Worm (Caenorhabditis elegans) whole organism, L4 larva: ENCODE data around the gene cmd-1.
A peak's percentile ranks its signal among the peaks of the same experiment; 100 is the strongest.

Experiments used
- D1046.2 ChIP-seq: fragments of 200-800 bp; sonication (Bioruptor generic); IDR thresholded peaks from 2 replicates; pipeline ENCODE4 v1.3.6; 2022; ENCODE audit warnings: missing genetic modification characterization, missing compliant biosample characterization
- F10B5.3 ChIP-seq: sonication (generic microtip); optimal IDR thresholded peaks from 2 replicates; lab custom pipeline; 2016; ENCODE audit warnings: mild to moderate bottlenecking, missing genetic modification characterization, missing compliant biosample characterization
- F26F4.8 ChIP-seq: fragments of 200-800 bp; sonication (Bioruptor generic); conservative IDR thresholded peaks from 2 replicates; pipeline ENCODE4 v1.3.6; 2022; ENCODE audit warnings: missing genetic modification characterization, missing compliant biosample characterization
- F37D6.2 ChIP-seq: sonication (generic microtip); optimal IDR thresholded peaks from 2 replicates; lab custom pipeline; 2016; ENCODE audit warnings: mild to moderate bottlenecking, missing genetic modification characterization, missing compliant biosample characterization
- F49E8.2 ChIP-seq: sonication (generic microtip); optimal IDR thresholded peaks from 2 replicates; lab custom pipeline; 2016; ENCODE audit warnings: missing compliant biosample characterization, mild to moderate bottlenecking, missing genetic modification characterization, borderline replicate concordance
- R02D3.7 ChIP-seq: fragments of 150-350 bp; sonication (generic microtip); optimal IDR thresholded peaks from 3 replicates; lab custom pipeline; 2014; ENCODE audit warnings: missing biosample characterization, missing genetic modification characterization
- Y105C5A.15 ChIP-seq: fragments of 200-800 bp; sonication (Bioruptor generic); IDR thresholded peaks from 2 replicates; pipeline ENCODE4 v1.3.6; 2022; ENCODE audit warnings: missing genetic modification characterization, missing compliant biosample characterization
- Y5F2A.4 ChIP-seq: fragments of 200-800 bp; sonication (Bioruptor generic); optimal IDR thresholded peaks from 2 replicates; lab custom pipeline; 2018; ENCODE audit warnings: mild to moderate bottlenecking, missing genetic modification characterization, missing compliant biosample characterization
- Y75B8A.6 ChIP-seq: fragments of 200-800 bp; sonication (Bioruptor generic); IDR thresholded peaks from 2 replicates; pipeline ENCODE4 v1.3.6; 2022; ENCODE audit warnings: missing genetic modification reagents, missing genetic modification characterization, missing compliant biosample characterization
- ZK546.5 ChIP-seq, 2 experiments: sonication (generic microtip); optimal IDR thresholded peaks; 2 replicates each; lab custom pipeline; 2017; ENCODE audit warnings: missing biosample characterization in 2 of 2, missing genetic modification characterization in 2 of 2
- aha-1 ChIP-seq: fragments of 150-350 bp; peaks from one replicate; lab custom pipeline; 2014; ENCODE audit warnings: missing biosample characterization, missing genetic modification characterization
- aly-2 ChIP-seq: sonication (generic microtip); optimal IDR thresholded peaks from 2 replicates; lab custom pipeline; 2018; ENCODE audit warnings: missing biosample characterization, missing genetic modification characterization
- ama-1 ChIP-seq: fragments of 150-350 bp; optimal IDR thresholded peaks from 2 replicates; lab custom pipeline; 2014; ENCODE audit warnings: inconsistent platforms, mixed read lengths
- ceh-28 ChIP-seq: fragments of 150-350 bp; optimal IDR thresholded peaks from 2 replicates; lab custom pipeline; 2014; ENCODE audit warnings: missing biosample characterization, missing genetic modification reagents, missing genetic modification characterization
- ctbp-1 ChIP-seq: fragments of 200-800 bp; sonication (Bioruptor generic); IDR thresholded peaks from 2 replicates; pipeline ENCODE4 v1.3.6; 2022; ENCODE audit warnings: missing genetic modification reagents, missing genetic modification characterization, missing compliant biosample characterization
- daf-16 ChIP-seq, 3 experiments: sonication (generic microtip); optimal IDR thresholded peaks; 2 replicates each; lab custom pipeline; 2016 to 2017; ENCODE audit warnings: missing genetic modification characterization in 3 of 3, missing genetic modification reagents in 3 of 3, mild to moderate bottlenecking in 2 of 3, missing compliant biosample characterization in 2 of 3, missing biosample characterization in 1 of 3, moderate library complexity in 1 of 3
- dmd-8 ChIP-seq: fragments of 200-800 bp; sonication (Bioruptor generic); IDR thresholded peaks from 2 replicates; pipeline ENCODE4 v1.3.6; 2022; ENCODE audit warnings: missing genetic modification characterization, missing compliant biosample characterization
- dpl-1 ChIP-seq: fragments of 150-350 bp; optimal IDR thresholded peaks from 2 replicates; lab custom pipeline; 2014; ENCODE audit warnings: missing biosample characterization, missing genetic modification reagents, missing genetic modification characterization
- duxl-1 ChIP-seq: sonication (generic microtip); optimal IDR thresholded peaks from 2 replicates; lab custom pipeline; 2016; ENCODE audit warnings: mild to moderate bottlenecking, missing genetic modification characterization, moderate library complexity, missing compliant biosample characterization; ENCODE audit not compliant: poor library complexity
- egl-43 ChIP-seq: fragments of 200-800 bp; sonication (Bioruptor generic); IDR thresholded peaks from 2 replicates; pipeline ENCODE4 v1.3.6; 2022; ENCODE audit warnings: missing genetic modification reagents, missing genetic modification characterization, missing compliant biosample characterization
- hif-1 ChIP-seq, 2 experiments: sonication (generic microtip); optimal IDR thresholded peaks; 2 replicates each; lab custom pipeline; 2016 to 2017; ENCODE audit warnings: missing compliant biosample characterization in 2 of 2, missing genetic modification characterization in 2 of 2, missing genetic modification reagents in 2 of 2, missing genotype in 2 of 2, mild to moderate bottlenecking in 1 of 2
- hlh-11 ChIP-seq: fragments of 200-800 bp; sonication (Bioruptor generic); optimal IDR thresholded peaks from 2 replicates; lab custom pipeline; 2018; ENCODE audit warnings: mild to moderate bottlenecking, missing genetic modification characterization, missing compliant biosample characterization
- hlh-30 ChIP-seq: sonication (generic microtip); optimal IDR thresholded peaks from 2 replicates; lab custom pipeline; 2017; ENCODE audit warnings: antibody characterized with exemption, mild to moderate bottlenecking, missing genetic modification characterization, missing compliant biosample characterization; ENCODE audit not compliant: insufficient read depth
- jun-1 ChIP-seq: fragments of 150-350 bp; optimal IDR thresholded peaks from 2 replicates; lab custom pipeline; 2014; ENCODE audit warnings: missing biosample characterization, missing genetic modification reagents, missing genetic modification characterization
- lin-1 ChIP-seq: fragments of 200-800 bp; sonication (Bioruptor generic); IDR thresholded peaks from 2 replicates; pipeline ENCODE4 v1.3.6; 2022; ENCODE audit warnings: missing genetic modification reagents, missing genetic modification characterization, missing compliant biosample characterization
- lin-39 ChIP-seq: fragments of 150-350 bp; optimal IDR thresholded peaks from 2 replicates; lab custom pipeline; 2014; ENCODE audit warnings: missing biosample characterization, missing genetic modification reagents, missing genetic modification characterization
- lsy-2 ChIP-seq, 2 experiments: fragments of 150-350 bp in 1 of 2; sonication (generic microtip) in 1 of 2; optimal IDR thresholded peaks; 2 replicates each; lab custom pipeline; 2014 to 2017; ENCODE audit warnings: missing biosample characterization in 2 of 2, missing genetic modification characterization in 2 of 2
- madf-9 ChIP-seq: fragments of 200-800 bp; sonication (Bioruptor generic); conservative IDR thresholded peaks from 2 replicates; pipeline ENCODE4 v1.3.6; 2022; ENCODE audit warnings: missing genetic modification reagents, missing genetic modification characterization, missing compliant biosample characterization
- mep-1 ChIP-seq: fragments of 150-350 bp; sonication (generic microtip); optimal IDR thresholded peaks from 3 replicates; lab custom pipeline; 2014; ENCODE audit warnings: missing biosample characterization, missing genetic modification characterization
- mes-2 ChIP-seq: sonication (generic microtip); optimal IDR thresholded peaks from 2 replicates; lab custom pipeline; 2016; ENCODE audit warnings: missing genotype, mild to moderate bottlenecking, missing genetic modification characterization, missing compliant biosample characterization; ENCODE audit not compliant: poor library complexity, severe bottlenecking
- mxl-3 ChIP-seq: fragments of 200-800 bp; sonication (Bioruptor generic); optimal IDR thresholded peaks from 2 replicates; lab custom pipeline; 2018; ENCODE audit warnings: mild to moderate bottlenecking, missing genetic modification characterization, missing compliant biosample characterization
- nhr-10 ChIP-seq: fragments of 150-350 bp; optimal IDR thresholded peaks from 2 replicates; lab custom pipeline; 2014; ENCODE audit warnings: missing biosample characterization, missing genetic modification characterization
- nhr-11 ChIP-seq: fragments of 150-350 bp; optimal IDR thresholded peaks from 2 replicates; lab custom pipeline; 2014; ENCODE audit warnings: missing biosample characterization, missing genetic modification characterization
- nhr-28 ChIP-seq: fragments of 150-350 bp; optimal IDR thresholded peaks from 2 replicates; lab custom pipeline; 2014; ENCODE audit warnings: missing biosample characterization, missing genetic modification characterization
- nhr-42 ChIP-seq: fragments of 200-800 bp; sonication (Bioruptor generic); IDR thresholded peaks from 2 replicates; pipeline ENCODE4 v1.3.6; 2022; ENCODE audit warnings: missing genetic modification characterization, missing compliant biosample characterization
- nhr-48 ChIP-seq: sonication (generic microtip); optimal IDR thresholded peaks from 2 replicates; lab custom pipeline; 2016; ENCODE audit warnings: mild to moderate bottlenecking, missing genetic modification characterization, missing compliant biosample characterization
- nhr-6 ChIP-seq: fragments of 150-350 bp; optimal IDR thresholded peaks from 2 replicates; lab custom pipeline; 2014; ENCODE audit warnings: missing biosample characterization, missing genetic modification characterization
- nhr-76 ChIP-seq: fragments of 150-350 bp; optimal IDR thresholded peaks from 2 replicates; lab custom pipeline; 2014; ENCODE audit warnings: missing biosample characterization, missing genetic modification characterization
- pha-4 ChIP-seq, 2 experiments: fragments of 150-350 bp in 1 of 2; fragments of 200-800 bp in 1 of 2; sonication (Bioruptor generic) in 1 of 2; IDR thresholded peaks in 1 of 2; optimal IDR thresholded peaks in 1 of 2; 2 replicates each; pipeline versions ENCODE4 v1.3.6 to Lab custom; 2014 to 2022; ENCODE audit warnings: missing genetic modification characterization in 2 of 2, missing genetic modification reagents in 2 of 2, missing biosample characterization in 1 of 2, missing compliant biosample characterization in 1 of 2
- sdz-12 ChIP-seq: fragments of 200-800 bp; sonication (Bioruptor generic); optimal IDR thresholded peaks from 2 replicates; lab custom pipeline; 2018; ENCODE audit warnings: mild to moderate bottlenecking, missing genetic modification characterization, missing compliant biosample characterization
- snpc-1.2 ChIP-seq: fragments of 200-800 bp; sonication (Bioruptor generic); IDR thresholded peaks from 2 replicates; pipeline ENCODE4 v1.3.6; 2022; ENCODE audit warnings: missing genetic modification reagents, missing genetic modification characterization, missing compliant biosample characterization
- snpc-4 ChIP-seq: fragments of 150-350 bp; optimal IDR thresholded peaks from 2 replicates; lab custom pipeline; 2014; ENCODE audit warnings: missing biosample characterization, missing genetic modification characterization
- spr-1 ChIP-seq: sonication (generic microtip); optimal IDR thresholded peaks from 2 replicates; lab custom pipeline; 2016; ENCODE audit warnings: mild to moderate bottlenecking, missing genetic modification characterization, missing compliant biosample characterization
- tag-97 ChIP-seq: fragments of 200-800 bp; sonication (Bioruptor generic); IDR thresholded peaks from 2 replicates; pipeline ENCODE4 v1.3.6; 2022; ENCODE audit warnings: missing genetic modification characterization, missing compliant biosample characterization
- unc-39 ChIP-seq: sonication (generic microtip); optimal IDR thresholded peaks from 2 replicates; lab custom pipeline; 2017; ENCODE audit warnings: missing biosample characterization, missing genetic modification characterization
- vab-7 ChIP-seq: fragments of 200-800 bp; sonication (Bioruptor generic); IDR thresholded peaks from 2 replicates; pipeline ENCODE4 v1.3.6; 2022; ENCODE audit warnings: missing genetic modification reagents, missing genetic modification characterization, missing compliant biosample characterization
- zag-1 ChIP-seq: fragments of 150-350 bp; optimal IDR thresholded peaks from 2 replicates; lab custom pipeline; 2014; ENCODE audit warnings: missing biosample characterization, missing genetic modification characterization
- zip-2 ChIP-seq: fragments of 150-350 bp; optimal IDR thresholded peaks from 2 replicates; lab custom pipeline; 2014; ENCODE audit warnings: missing biosample characterization, missing genetic modification characterization

The cmd-1 gene

DNA sequence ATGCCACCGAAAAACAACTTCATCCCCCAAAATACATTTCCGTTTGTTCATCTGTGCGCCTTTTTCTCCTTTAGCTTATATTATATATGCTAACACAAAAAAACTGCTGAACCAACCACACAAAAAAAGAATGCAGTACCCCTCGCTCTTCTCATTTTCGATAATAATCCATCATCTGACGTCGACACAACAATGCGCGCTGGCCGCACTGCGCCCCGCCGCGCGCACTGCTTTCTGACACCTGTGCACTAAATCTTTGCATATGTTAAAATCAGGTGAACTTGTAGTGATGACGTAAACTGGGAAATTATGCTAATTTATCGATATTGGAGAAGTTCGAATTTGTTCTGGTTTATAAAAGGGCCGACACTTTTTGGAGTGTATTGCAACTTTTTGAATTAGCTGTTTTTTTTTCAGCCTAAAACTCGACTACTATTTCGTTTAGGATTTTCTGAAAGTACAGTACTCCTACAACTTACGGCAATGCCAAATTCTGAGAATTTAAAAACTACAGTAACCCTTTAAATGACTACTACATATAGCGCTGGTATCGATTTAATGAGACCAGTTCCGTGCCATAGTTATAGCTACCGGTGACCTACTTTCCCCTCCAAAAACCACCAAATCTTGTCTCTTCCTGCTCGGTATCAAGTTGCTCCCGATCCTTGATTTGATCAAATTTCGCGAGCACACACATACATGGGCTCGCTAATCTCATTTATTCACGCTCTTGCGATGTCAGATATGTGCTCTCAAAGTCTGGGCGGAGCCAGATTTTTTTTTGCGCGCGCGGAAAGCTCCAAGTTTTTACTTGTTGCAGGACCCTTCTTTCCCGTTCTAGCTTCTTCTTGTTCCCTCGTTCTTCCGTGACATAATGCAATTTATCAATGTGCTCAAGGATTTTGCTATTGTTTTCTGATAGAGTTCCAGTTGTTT lies 6.1 kb upstream of the cmd-1 start (continued):
- TF ChIP-seq nhr-10 (tag; lab: Kevin White, UChicago) (no peak), ZK546.5 (tag; optimal IDR thresholded peaks at IDR 0.05; lab: Kevin White, UChicago) (no peak), nhr-28 (no peak), ceh-28 (no peak), ama-1 (lab: Kevin White, UChicago) (no peak), lin-39 (tag; lab: Kevin White, UChicago) (no peak), pha-4 (GFP tag; IDR thresholded peaks at IDR 0.05; lab: Robert Waterston, UW) (no peak), pha-4 (tag; optimal IDR thresholded peaks at IDR 0.05; lab: Kevin White, UChicago) (no peak), nhr-48 (tag; lab: Kevin White, UChicago) (no peak), D1046.2 (GFP tag; lab: Robert Waterston, UW) (no peak), F37D6.2 (tag; lab: Kevin White, UChicago) (no peak), egl-43 (GFP tag; lab: Robert Waterston, UW) (peak; percentile 41; the same call in 1 of the 2 replicates), aha-1 (tag; lab: Kevin White, UChicago) (peak; percentile 27), snpc-1.2 (GFP tag; lab: Robert Waterston, UW) (no peak), lin-1 (GFP tag; lab: Robert Waterston, UW) (no peak), aly-2 (tag; lab: Kevin White, UChicago) (no peak), nhr-76 (no peak), mxl-3 (no peak), spr-1 (tag; lab: Kevin White, UChicago) (no peak), tag-97 (GFP tag; lab: Robert Waterston, UW) (no peak), dmd-8 (no peak), hlh-11 (tag; lab: Kevin White, UChicago) (peak; percentile 10), snpc-4 (tag; lab: Kevin White, UChicago) (no peak), Y75B8A.6 (GFP tag; lab: Robert Waterston, UW) (no peak), duxl-1 (tag; lab: Kevin White, UChicago) (no peak), jun-1 (no peak), nhr-6 (tag; lab: Kevin White, UChicago) (no peak), F26F4.8 (no peak), dpl-1 (GFP tag; lab: Kevin White, UChicago) (no peak), F49E8.2 (tag; lab: Kevin White, UChicago) (no peak), nhr-42 (GFP tag; lab: Robert Waterston, UW) (peak; percentile 35; the same call in 1 of the 2 replicates), unc-39 (tag; lab: Kevin White, UChicago) (no peak), F10B5.3 (tag; lab: Kevin White, UChicago) (no peak), ctbp-1 (GFP tag; lab: Robert Waterston, UW) (peak; percentile 43; the same call in 1 of the 2 replicates), lsy-2 (tag; optimal IDR thresholded peaks at IDR 0.05; lab: Kevin White, UChicago) (peak in 1 of 2 experiments; percentile 45)
- TF ChIP-seq, all 104 proteins: peak for 12

- peak; percentile 95 for TF ChIP-seq hlh-30
- TF ChIP-seq R02D3.7 (tag; lab: Kevin White, UChicago) = no peak
- TF ChIP-seq zag-1 = peak; percentile 70
- peak; percentile 100 for TF ChIP-seq madf-9
- peak; percentile 99 for TF ChIP-seq mep-1 (tag; lab: Kevin White, UChicago)
- 0 out of 2 replicates have a peak, but pooled peaks have one; percentile 8 for TF ChIP-seq Y105C5A.15 (GFP tag; lab: Robert Waterston, UW)
- peak; percentile 73 for TF ChIP-seq mes-2
- peak; percentile 96 for TF ChIP-seq spr-1 (tag; lab: Kevin White, UChicago)
- TF ChIP-seq nhr-11 (tag; lab: Kevin White, UChicago) = peak; percentile 99
- TF ChIP-seq sdz-12 (GFP tag; lab: Kevin White, UChicago) = no peak
- TF ChIP-seq daf-16 (GFP tag; optimal IDR thresholded peaks at IDR 0.05; lab: Kevin White, UChicago) = peak; percentile 93 to 98
- peak; percentile 80 for TF ChIP-seq daf-16 (tag; optimal IDR thresholded peaks at IDR 0.05; lab: Kevin White, UChicago)
- TF ChIP-seq zip-2 = peak; percentile 86
- TF ChIP-seq ZK546.5 (tag; optimal IDR thresholded peaks at IDR 0.05; lab: Kevin White, UChicago) = peak in 1 of 2 experiments; percentile 75
- no peak for TF ChIP-seq snpc-4 (tag; lab: Kevin White, UChicago)
- peak; percentile 99 for TF ChIP-seq aha-1 (tag; lab: Kevin White, UChicago)
- TF ChIP-seq vab-7 (GFP tag; lab: Robert Waterston, UW) = peak; percentile 98
- TF ChIP-seq hif-1 (tag; optimal IDR thresholded peaks at IDR 0.05; lab: Kevin White, UChicago) = peak; percentile 93 to 95
- TF ChIP-seq Y5F2A.4 = peak; percentile 80
- peak; percentile 92 for TF ChIP-seq F10B5.3 (tag; lab: Kevin White, UChicago)
- TF ChIP-seq ceh-28 = peak; percentile 90
Measured at ce11 chrV:1151324-1151742, 4.7 kb upstream of the cmd-1 start.
